Worm (Caenorhabditis elegans): ENCODE measurements around the gene ZK652.8.

ZK652.8 gene

ce11 chrIII:7838907-7839642 is 4.4 kb downstream of the ZK652.8 start, which contains the start of gene ceh-23:
TSS of gene ceh-23 (plus strand) at chrIII:7839592.
- TF ChIP-seq daf-8 (GFP tag; IDR thresholded peaks at IDR 0.05) (no peak), daf-12 (tag; optimal IDR thresholded peaks at IDR 0.05) (no peak), sdz-12 (GFP tag; optimal IDR thresholded peaks at IDR 0.05) (no peak), mdt-29 (GFP tag; IDR thresholded peaks at IDR 0.05) (no peak), lin-29 (GFP tag; IDR thresholded peaks at IDR 0.05) (no peak), ces-1 (GFP tag; optimal IDR thresholded peaks at IDR 0.05) (no peak), php-3 (GFP tag; IDR thresholded peaks at IDR 0.05) (no peak)

- TF ChIP-seq lin-38 (GFP tag; IDR thresholded peaks at IDR 0.05) (no peak), dmd-6 (GFP tag; IDR thresholded peaks at IDR 0.05) (no peak), zfp-3 (GFP tag; conservative IDR thresholded peaks at IDR 0.05) (no peak), mxl-2 (GFP tag; conservative IDR thresholded peaks at IDR 0.05) (no peak), madf-5 (GFP tag; IDR thresholded peaks at IDR 0.05) (no peak), lsy-2 (tag; optimal IDR thresholded peaks at IDR 0.05) (no peak), lir-3 (tag; optimal IDR thresholded peaks at IDR 0.05) (no peak), ztf-11 (tag; optimal IDR thresholded peaks at IDR 0.05) (no peak), arid-1 (GFP tag; conservative IDR thresholded peaks at IDR 0.05) (no peak), nhr-42 (GFP tag; IDR thresholded peaks at IDR 0.05) (no peak), mep-1 (tag; optimal IDR thresholded peaks at IDR 0.05) (no peak)
Measured at ce11 chrIII:7837567-7837966, 5.9 kb downstream of the ZK652.8 start.

ce11 chrIII:7835684-7836083 is 7.8 kb downstream of the ZK652.8 start:
- TF ChIP-seq ceh-44 (GFP tag; IDR thresholded peaks at IDR 0.05) (no peak), unc-62 (GFP tag; optimal IDR thresholded peaks at IDR 0.05 in 1 of 2) (peak in 1 of 2 experiments; percentile 13), unc-62 (tag; optimal IDR thresholded peaks at IDR 0.05) (no peak), nhr-111 (GFP tag; optimal IDR thresholded peaks at IDR 0.05) (no peak)

ce11 chrIII:7834848-7835247 is 8.6 kb downstream of the ZK652.8 start:
- TF ChIP-seq nhr-111 (GFP tag; optimal IDR thresholded peaks at IDR 0.05) (no peak), lsy-2 (tag; optimal IDR thresholded peaks at IDR 0.05) (no peak), lim-7 (GFP tag; IDR thresholded peaks at IDR 0.05) (no peak), F44E2.7 (GFP tag; IDR thresholded peaks at IDR 0.05) (no peak), F10B5.3 (tag; optimal IDR thresholded peaks at IDR 0.05) (no peak), zfp-2 (tag; optimal IDR thresholded peaks at IDR 0.05) (no peak), dmd-8 (GFP tag; IDR thresholded peaks at IDR 0.05) (no peak), ama-1 (optimal IDR thresholded peaks at IDR 0.05) (no peak), gei-8 (GFP tag; optimal IDR thresholded peaks at IDR 0.05) (no peak), lir-3 (tag; optimal IDR thresholded peaks at IDR 0.05) (no peak), nhr-6 (tag; optimal IDR thresholded peaks at IDR 0.05) (no peak), sdz-12 (GFP tag; optimal IDR thresholded peaks at IDR 0.05) (no peak), ZK546.5 (tag; optimal IDR thresholded peaks at IDR 0.05) (no peak), hmg-1.1 (GFP tag; IDR thresholded peaks at IDR 0.05) (no peak)

- no peak for TF ChIP-seq R02D3.7 (tag; optimal IDR thresholded peaks at IDR 0.05)
- TF ChIP-seq daf-19 (GFP tag; conservative IDR thresholded peaks at IDR 0.05), result no peak
- TF ChIP-seq lim-7 (GFP tag; IDR thresholded peaks at IDR 0.05), result no peak
- no peak for TF ChIP-seq lin-1 (GFP tag; IDR thresholded peaks at IDR 0.05)
Measured at ce11 chrIII:7832473-7832872, 11.0 kb downstream of the ZK652.8 start.
